Fruit fly (Drosophila melanogaster) Kc167 (cell line): Measurements from ENCODE around the gene fzy.

Experiments used
- Myc ChIP-seq: fragments of >200 bp; optimal IDR thresholded peaks from 2 replicates; lab custom pipeline; 2017; ENCODE audit warnings: missing external identifiers
- h ChIP-seq: fragments of >200 bp; optimal IDR thresholded peaks from 3 replicates; lab custom pipeline; 2018; ENCODE audit warnings: missing external identifiers
- ttk ChIP-seq: sonication (Bioruptor generic); optimal IDR thresholded peaks from 2 replicates; lab custom pipeline; 2017; ENCODE audit warnings: missing external identifiers

DNA sequence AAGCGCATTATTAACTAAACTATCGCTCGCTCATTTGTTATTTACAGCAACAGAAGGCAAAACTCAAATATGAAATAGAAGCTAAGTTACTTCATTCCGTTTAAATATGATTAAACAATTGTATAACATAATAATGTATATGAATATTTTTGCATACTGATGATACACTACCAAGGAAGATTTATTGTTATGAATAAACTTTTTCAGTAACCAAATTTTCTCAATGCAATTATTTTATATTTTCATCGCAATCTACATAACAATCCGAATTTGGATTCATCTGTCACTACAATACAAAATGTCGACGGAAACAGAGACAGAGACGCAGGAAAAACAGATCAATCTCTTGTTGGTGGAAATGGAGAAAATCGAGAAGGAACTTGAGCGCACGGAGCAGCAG, 19.8 kb upstream of the fzy start, which contains the start of gene CG17329:
- no peak for TF ChIP-seq h (lab: Kevin White, UChicago)
- TF ChIP-seq ttk, result no peak
- no peak for TF ChIP-seq Myc (lab: Kevin White, UChicago)
